Worm (Caenorhabditis elegans): ENCODE results near the gene C45G9.8.

Gene C45G9.8

DNA sequence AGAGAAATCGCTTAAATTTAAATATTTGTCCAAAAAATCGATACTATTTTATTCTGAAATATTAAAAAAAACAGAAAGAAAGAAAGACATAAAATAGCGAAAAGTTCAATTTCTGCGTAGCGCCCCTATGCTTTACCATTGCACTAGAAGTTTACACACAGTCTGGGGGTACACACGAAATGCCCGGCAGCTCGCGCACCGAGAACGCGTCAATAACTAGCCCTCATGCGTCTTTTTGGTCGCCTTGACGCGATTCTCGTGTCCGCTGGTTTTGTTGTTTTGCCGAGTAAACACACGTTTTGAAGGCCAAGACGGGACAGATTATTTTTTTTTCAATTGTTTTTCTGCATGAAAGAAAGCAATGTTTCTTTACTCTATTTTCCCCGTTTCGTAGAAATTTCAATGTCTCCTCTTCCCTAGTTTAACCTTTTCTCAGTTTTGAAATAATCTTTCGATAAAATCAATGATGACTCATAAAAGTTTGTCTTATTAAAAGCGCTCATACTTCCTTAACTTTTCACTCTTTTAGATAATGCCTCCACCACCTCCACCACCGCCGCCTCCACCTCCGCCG is 35.2 kb downstream of the C45G9.8 start, which contains the start of gene wip-1 (continued):
- TF ChIP-seq rnt-1 (tag; optimal IDR thresholded peaks at IDR 0.05) (peak; percentile 98), unc-130 (tag; optimal IDR thresholded peaks at IDR 0.05) (peak; percentile 100), irx-1 (tag; optimal IDR thresholded peaks at IDR 0.05) (peak; percentile 96), fkh-4 (tag; optimal IDR thresholded peaks at IDR 0.05; ENCODE audit: borderline replicate concordance) (peak; percentile 62), dpl-1 (GFP tag; optimal IDR thresholded peaks at IDR 0.05) (peak; percentile 91 to 94 (median 92)), pqm-1 (tag; optimal IDR thresholded peaks at IDR 0.05) (peak; percentile 37), tlp-1 (tag; optimal IDR thresholded peaks at IDR 0.05) (no peak), nhr-47 (tag; optimal IDR thresholded peaks at IDR 0.05) (peak; percentile 99), efl-1 (optimal IDR thresholded peaks at IDR 0.05) (peak; percentile 94 to 95), efl-1 (GFP tag; optimal IDR thresholded peaks at IDR 0.05 in 1 of 2) (peak; percentile 86 to 99), aly-2 (tag; optimal IDR thresholded peaks at IDR 0.05) (peak; percentile 88), nhr-77 (tag; optimal IDR thresholded peaks at IDR 0.05) (peak; percentile 97), nhr-19 (GFP tag; conservative IDR thresholded peaks at IDR 0.05) (peak; percentile 98), alr-1 (tag; optimal IDR thresholded peaks at IDR 0.05; ENCODE audit: borderline replicate concordance) (no peak), zag-1 (tag; optimal IDR thresholded peaks at IDR 0.05) (peak; percentile 57), isw-1 (GFP tag; IDR thresholded peaks at IDR 0.05) (peak; percentile 97), lsy-2 (tag; optimal IDR thresholded peaks at IDR 0.05) (peak; percentile 97), mep-1 (tag; optimal IDR thresholded peaks at IDR 0.05) (peak; percentile 99), sup-37 (GFP tag; optimal IDR thresholded peaks at IDR 0.05) (peak; percentile 93), tbx-2 (tag; optimal IDR thresholded peaks at IDR 0.05) (peak; percentile 99), nhr-85 (tag) (peak; percentile 99), ceh-90 (tag; optimal IDR thresholded peaks at IDR 0.05) (peak; percentile 56), lin-13 (GFP tag; optimal IDR thresholded peaks at IDR 0.05) (peak; percentile 98), nhr-90 (tag; optimal IDR thresholded peaks at IDR 0.05; ENCODE audit: poor library complexity) (peak; percentile 99), snu-23 (GFP tag; optimal IDR thresholded peaks at IDR 0.05) (peak; percentile 99), ztf-11 (tag; optimal IDR thresholded peaks at IDR 0.05) (peak in 1 of 2 experiments; percentile 95), xbp-1 (tag; optimal IDR thresholded peaks at IDR 0.05) (peak; percentile 98), mab-9 (GFP tag; IDR thresholded peaks at IDR 0.05) (peak; percentile 89), pax-3 (tag; optimal IDR thresholded peaks at IDR 0.05) (peak; percentile 94), pag-3 (tag; optimal IDR thresholded peaks at IDR 0.05; ENCODE audit: borderline replicate concordance, insufficient read depth) (peak; percentile 44), jun-1 (tag; optimal IDR thresholded peaks at IDR 0.05) (peak; percentile 97), mef-2 (tag; optimal IDR thresholded peaks at IDR 0.05) (peak; percentile 92), fkh-10 (GFP tag; optimal IDR thresholded peaks at IDR 0.05) (peak; percentile 95)

DNA sequence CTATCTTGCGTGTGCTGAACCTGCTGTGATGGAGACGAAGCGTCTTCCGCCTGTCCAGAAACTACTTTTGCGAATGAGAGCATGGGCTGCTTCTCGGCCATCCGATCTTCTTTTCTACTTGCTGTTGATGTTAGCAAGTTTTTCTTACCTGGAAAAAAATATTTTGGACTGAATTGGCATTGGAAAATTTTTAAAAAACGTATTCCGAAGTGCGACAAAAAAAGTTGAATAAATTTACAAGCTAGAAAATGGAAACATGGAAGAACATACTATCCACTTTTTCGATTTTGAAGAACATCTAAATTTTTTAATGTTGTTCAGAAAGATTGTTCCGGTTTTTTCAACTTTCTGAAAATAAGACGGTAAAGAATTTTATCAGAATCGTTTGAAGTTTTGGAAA is 35.9 kb downstream of the C45G9.8 start, which contains the start of gene larp-1:
Gene larp-1, minus strand, starts transcription at position 101 of the 400 bp plus-strand sequence.
- TF ChIP-seq blmp-1 (tag; optimal IDR thresholded peaks at IDR 0.05) (no peak), dpl-1 (GFP tag; optimal IDR thresholded peaks at IDR 0.05) (no peak), elt-2 (tag; optimal IDR thresholded peaks at IDR 0.05) (no peak), hlh-4 (tag; optimal IDR thresholded peaks at IDR 0.05) (no peak), sup-37 (GFP tag; optimal IDR thresholded peaks at IDR 0.05) (no peak), ztf-11 (tag; optimal IDR thresholded peaks at IDR 0.05) (no peak), efl-1 (optimal IDR thresholded peaks at IDR 0.05) (no peak), efl-1 (GFP tag; optimal IDR thresholded peaks at IDR 0.05 in 1 of 2) (no peak), egl-27 (tag; optimal IDR thresholded peaks at IDR 0.05) (no peak), zip-4 (GFP tag; optimal IDR thresholded peaks at IDR 0.05) (no peak), mab-9 (GFP tag; IDR thresholded peaks at IDR 0.05) (no peak), ceh-8 (GFP tag; optimal IDR thresholded peaks at IDR 0.05) (no peak), isw-1 (GFP tag; IDR thresholded peaks at IDR 0.05) (no peak), nhr-47 (tag; optimal IDR thresholded peaks at IDR 0.05) (no peak)

Data from whole organism, L1 larva.